Worm (Caenorhabditis elegans): ENCODE data around the gene ncx-10.

- TF ChIP-seq unc-120 (tag; optimal IDR thresholded peaks at IDR 0.05; ENCODE audit: poor library complexity, severe bottlenecking) (no peak), flh-1 (GFP tag; optimal IDR thresholded peaks at IDR 0.05) (no peak), elt-3 (tag; optimal IDR thresholded peaks at IDR 0.05) (no peak), lin-13 (tag; optimal IDR thresholded peaks at IDR 0.05) (no peak), snpc-4 (tag; optimal IDR thresholded peaks at IDR 0.05) (no peak), nhr-28 (tag; optimal IDR thresholded peaks at IDR 0.05) (no peak), elt-1 (tag; optimal IDR thresholded peaks at IDR 0.05; ENCODE audit: borderline replicate concordance, insufficient read depth) (no peak), unc-39 (tag; optimal IDR thresholded peaks at IDR 0.05) (no peak), lin-32 (GFP tag; optimal IDR thresholded peaks at IDR 0.05) (no peak), ztf-11 (tag; optimal IDR thresholded peaks at IDR 0.05) (no peak), blmp-1 (tag; optimal IDR thresholded peaks at IDR 0.05) (no peak), pha-4 (tag; optimal IDR thresholded peaks at IDR 0.05) (no peak), nhr-12 (tag; optimal IDR thresholded peaks at IDR 0.05) (no peak)
These were observed at the start of gene ncx-10 for ce11 chrV:7932998-7933397.
